Fruit fly (Drosophila melanogaster) whole organism, embryonic: Measurements from ENCODE around the gene CG13048.

Experiments used
- CG1024 ChIP-seq: fragments of 200-800 bp; sonication (Bioruptor generic); IDR thresholded peaks from 2 replicates; pipeline ENCODE4 v1.3.6; 2022; ENCODE audit warnings: missing biosample characterization, missing genetic modification characterization
- CG10431 ChIP-seq: fragments of 200-800 bp; sonication (Bioruptor generic); optimal IDR thresholded peaks from 3 replicates; lab custom pipeline; 2018; ENCODE audit warnings: missing biosample characterization, mild to moderate bottlenecking, missing genetic modification characterization
- CG10565 ChIP-seq: fragments of 200-800 bp; sonication (Bioruptor generic); optimal IDR thresholded peaks from 3 replicates; lab custom pipeline; 2016; ENCODE audit warnings: missing biosample characterization, mild to moderate bottlenecking, missing genetic modification characterization
- CG11723 ChIP-seq: fragments of 200-800 bp; sonication (Bioruptor generic); optimal IDR thresholded peaks from 2 replicates; lab custom pipeline; 2017; ENCODE audit warnings: missing biosample characterization, mild to moderate bottlenecking, missing genetic modification characterization
- CG12744 ChIP-seq: fragments of 200-800 bp; sonication (Bioruptor generic); optimal IDR thresholded peaks from 2 replicates; lab custom pipeline; 2016; ENCODE audit warnings: missing biosample characterization, missing genetic modification characterization
- CG15514 ChIP-seq: fragments of 200-800 bp; sonication (Bioruptor generic); optimal IDR thresholded peaks from 3 replicates; lab custom pipeline; 2017; ENCODE audit warnings: missing biosample characterization, missing genetic modification characterization, mild to moderate bottlenecking, moderate library complexity, missing genetic modification reagents
- CG1603 ChIP-seq: fragments of 200-800 bp; sonication (Bioruptor generic); optimal IDR thresholded peaks from 2 replicates; lab custom pipeline; 2019; ENCODE audit warnings: missing biosample characterization, mild to moderate bottlenecking, missing genetic modification characterization, moderate library complexity
- CG17912 ChIP-seq: fragments of 200-800 bp; sonication (Bioruptor generic); optimal IDR thresholded peaks from 2 replicates; lab custom pipeline; 2018; ENCODE audit warnings: missing biosample characterization, mild to moderate bottlenecking, missing genetic modification characterization
- CG18599 ChIP-seq: fragments of 200-800 bp; sonication (Bioruptor generic); optimal IDR thresholded peaks from 3 replicates; lab custom pipeline; 2017; ENCODE audit warnings: missing biosample characterization, missing genetic modification characterization, mild to moderate bottlenecking, moderate library complexity, missing genetic modification reagents
- CG2678 ChIP-seq: fragments of 200-800 bp; sonication (Bioruptor generic); optimal IDR thresholded peaks from 3 replicates; lab custom pipeline; 2019; ENCODE audit warnings: missing biosample characterization, mild to moderate bottlenecking, missing genetic modification characterization, moderate library complexity
- CG3163 ChIP-seq: fragments of 200-800 bp; sonication (Bioruptor generic); optimal IDR thresholded peaks from 3 replicates; lab custom pipeline; 2016; ENCODE audit warnings: missing biosample characterization, missing genetic modification characterization
- CG34376 ChIP-seq: fragments of 200-800 bp; sonication (Bioruptor generic); optimal IDR thresholded peaks from 2 replicates; lab custom pipeline; 2018; ENCODE audit warnings: missing biosample characterization, mild to moderate bottlenecking, missing genetic modification characterization
- CG4328 ChIP-seq: fragments of 200-800 bp; sonication (Bioruptor generic); optimal IDR thresholded peaks from 3 replicates; lab custom pipeline; 2017; ENCODE audit warnings: missing biosample characterization, missing genetic modification reagents, missing genetic modification characterization
- CG4730 ChIP-seq: fragments of 200-800 bp; sonication (Bioruptor generic); IDR thresholded peaks from 2 replicates; pipeline ENCODE4 v1.3.6; 2022; ENCODE audit warnings: missing biosample characterization, missing genetic modification characterization
- CG4820 ChIP-seq: fragments of 200-800 bp; sonication (Bioruptor generic); optimal IDR thresholded peaks from 3 replicates; lab custom pipeline; 2016; ENCODE audit warnings: missing biosample characterization, missing genetic modification characterization
- CG5180 ChIP-seq: fragments of 200-800 bp; sonication (Bioruptor generic); optimal IDR thresholded peaks from 3 replicates; lab custom pipeline; 2017; ENCODE audit warnings: missing biosample characterization, missing genetic modification characterization, mild to moderate bottlenecking, moderate library complexity, missing genetic modification reagents
- CG6254 ChIP-seq: fragments of 200-800 bp; sonication (Bioruptor generic); optimal IDR thresholded peaks from 3 replicates; lab custom pipeline; 2017; ENCODE audit warnings: mild to moderate bottlenecking, missing biosample characterization, missing genetic modification reagents, missing genetic modification characterization
- CG7745 ChIP-seq: fragments of 200-800 bp; sonication (Bioruptor generic); optimal IDR thresholded peaks from 2 replicates; lab custom pipeline; 2018; ENCODE audit warnings: missing biosample characterization, mild to moderate bottlenecking, missing genetic modification characterization, moderate library complexity
- CG8281 ChIP-seq: fragments of 200-800 bp; sonication (Bioruptor generic); optimal IDR thresholded peaks from 2 replicates; lab custom pipeline; 2018; ENCODE audit warnings: missing biosample characterization, mild to moderate bottlenecking, missing genetic modification characterization, moderate library complexity
- CG9437 ChIP-seq: fragments of 200-800 bp; sonication (Bioruptor generic); optimal IDR thresholded peaks from 2 replicates; lab custom pipeline; 2018; ENCODE audit warnings: missing biosample characterization, mild to moderate bottlenecking, missing genetic modification characterization
- Dip3 ChIP-seq: fragments of 200-800 bp; sonication (Bioruptor generic); optimal IDR thresholded peaks from 3 replicates; lab custom pipeline; 2016; ENCODE audit warnings: missing biosample characterization, missing genetic modification characterization
- Hand ChIP-seq: fragments of 200-800 bp; sonication (Bioruptor generic); optimal IDR thresholded peaks from 2 replicates; lab custom pipeline; 2017; ENCODE audit warnings: mild to moderate bottlenecking, missing biosample characterization, missing genetic modification reagents, missing genetic modification characterization
- Meics ChIP-seq: fragments of 200-800 bp; sonication (Bioruptor generic); optimal IDR thresholded peaks from 2 replicates; lab custom pipeline; 2017; ENCODE audit warnings: missing biosample characterization, mild to moderate bottlenecking, missing genetic modification characterization
- Sox102F ChIP-seq: fragments of 200-800 bp; sonication (Bioruptor generic); optimal IDR thresholded peaks from 2 replicates; lab custom pipeline; 2018; ENCODE audit warnings: missing biosample characterization, mild to moderate bottlenecking, missing genetic modification characterization, moderate library complexity
- Usf ChIP-seq: fragments of 200-800 bp; sonication (Bioruptor generic); optimal IDR thresholded peaks from 2 replicates; lab custom pipeline; 2017; ENCODE audit warnings: missing genotype, missing biosample characterization, missing genetic modification characterization
- ap ChIP-seq: fragments of 200-800 bp; sonication (Bioruptor generic); IDR thresholded peaks from 2 replicates; pipeline ENCODE4 v1.3.6; 2022; ENCODE audit warnings: missing biosample characterization, missing genetic modification characterization
- chif ChIP-seq, 2 experiments: fragments of 200-800 bp; sonication (Bioruptor generic); optimal IDR thresholded peaks; 3 replicates each; lab custom pipeline; 2016; ENCODE audit warnings: missing biosample characterization in 2 of 2, missing genetic modification characterization in 2 of 2
- chinmo ChIP-seq: fragments of 200-800 bp; sonication (Bioruptor generic); IDR thresholded peaks from 4 replicates; pipeline ENCODE4 v1.3.6; 2022; ENCODE audit warnings: missing biosample characterization, missing genetic modification characterization; ENCODE audit not compliant: partially characterized antibody
- croc ChIP-seq: fragments of 200-800 bp; sonication (Bioruptor generic); conservative IDR thresholded peaks from 3 replicates; pipeline ENCODE4 v1.3.6; 2022; ENCODE audit warnings: missing biosample characterization, missing genetic modification characterization
- fd102C ChIP-seq: fragments of 200-800 bp; sonication (Bioruptor generic); optimal IDR thresholded peaks from 2 replicates; lab custom pipeline; 2018; ENCODE audit warnings: missing biosample characterization, mild to moderate bottlenecking, missing genetic modification characterization, moderate library complexity
- gsb ChIP-seq: fragments of 200-800 bp; sonication (Bioruptor generic); IDR thresholded peaks from 2 replicates; pipeline ENCODE4 v1.3.6; 2022; ENCODE audit warnings: missing biosample characterization, missing genetic modification characterization
- lilli ChIP-seq: fragments of 200-800 bp; sonication (Bioruptor generic); optimal IDR thresholded peaks from 3 replicates; lab custom pipeline; 2016; ENCODE audit warnings: missing biosample characterization, missing genetic modification characterization
- lola ChIP-seq, 3 experiments: fragments of >200 bp in 2 of 3; fragments of 200-800 bp in 1 of 3; sonication (Bioruptor generic) in 1 of 3; optimal IDR thresholded peaks; 2 replicates each; lab custom pipeline; 2017 to 2019; ENCODE audit warnings: missing biosample characterization in 3 of 3, missing genetic modification characterization in 3 of 3, mild to moderate bottlenecking in 1 of 3, moderate library complexity in 1 of 3
- oc ChIP-seq: fragments of 200-800 bp; sonication (Bioruptor generic); optimal IDR thresholded peaks from 2 replicates; lab custom pipeline; 2018; ENCODE audit warnings: missing biosample characterization, mild to moderate bottlenecking, missing genetic modification characterization, moderate library complexity
- org-1 ChIP-seq: fragments of 200-800 bp; sonication (Bioruptor generic); optimal IDR thresholded peaks from 2 replicates; lab custom pipeline; 2017; ENCODE audit warnings: missing biosample characterization, missing genetic modification characterization
- pho ChIP-seq: fragments of 200-800 bp; sonication (Bioruptor generic); optimal IDR thresholded peaks from 2 replicates; lab custom pipeline; 2016; ENCODE audit warnings: missing biosample characterization, missing genetic modification characterization
- pzg ChIP-seq: fragments of 200-800 bp; sonication (Bioruptor generic); optimal IDR thresholded peaks from 3 replicates; lab custom pipeline; 2018; ENCODE audit warnings: missing biosample characterization, mild to moderate bottlenecking, missing genetic modification characterization, moderate library complexity
- run ChIP-seq: fragments of 200-800 bp; sonication (Bioruptor generic); optimal IDR thresholded peaks from 3 replicates; lab custom pipeline; 2018; ENCODE audit warnings: missing biosample characterization, mild to moderate bottlenecking, missing genetic modification characterization
- sc ChIP-seq, 3 experiments: fragments of >200 bp in 2 of 3; fragments of 200-800 bp in 1 of 3; sonication (Bioruptor generic) in 1 of 3; optimal IDR thresholded peaks; 2 replicates in 2 of 3; 3 replicates in 1 of 3; lab custom pipeline; 2017; ENCODE audit warnings: mild to moderate bottlenecking in 1 of 3, missing biosample characterization in 1 of 3, missing genetic modification characterization in 1 of 3, missing genetic modification reagents in 1 of 3
- sens-2 ChIP-seq: fragments of 200-800 bp; sonication (Bioruptor generic); IDR thresholded peaks from 2 replicates; pipeline ENCODE4 v1.3.6; 2022; ENCODE audit warnings: missing biosample characterization, missing genetic modification characterization
- seq ChIP-seq: fragments of 200-800 bp; sonication (Bioruptor generic); IDR thresholded peaks from 2 replicates; pipeline ENCODE4 v1.3.6; 2022; ENCODE audit warnings: missing biosample characterization, missing genetic modification characterization
- tin ChIP-seq: fragments of 200-800 bp; sonication (Bioruptor generic); optimal IDR thresholded peaks from 3 replicates; lab custom pipeline; 2016; ENCODE audit warnings: missing biosample characterization, missing genetic modification characterization
- tio ChIP-seq: fragments of 200-800 bp; sonication (Bioruptor generic); optimal IDR thresholded peaks from 2 replicates; lab custom pipeline; 2017; ENCODE audit warnings: missing biosample characterization, missing genetic modification characterization, inconsistent platforms
- ttk ChIP-seq: fragments of 200-800 bp; sonication (Bioruptor generic); IDR thresholded peaks from 2 replicates; pipeline ENCODE4 v2.1.2; 2022; ENCODE audit warnings: missing biosample characterization, missing genetic modification characterization
- usp ChIP-seq: fragments of >200 bp; optimal IDR thresholded peaks from 2 replicates; lab custom pipeline; 2017; ENCODE audit warnings: missing biosample characterization, missing genetic modification characterization
- yki ChIP-seq: fragments of >200 bp; optimal IDR thresholded peaks from 3 replicates; lab custom pipeline; 2018
- zen2 ChIP-seq: fragments of 200-800 bp; sonication (Bioruptor generic); IDR thresholded peaks from 3 replicates; pipeline ENCODE4 v1.3.6; 2022; ENCODE audit warnings: missing biosample characterization, missing genetic modification characterization; ENCODE audit not compliant: partially characterized antibody
- zf30C ChIP-seq: fragments of 200-800 bp; sonication (Bioruptor generic); optimal IDR thresholded peaks from 3 replicates; lab custom pipeline; 2018; ENCODE audit warnings: missing biosample characterization, mild to moderate bottlenecking, missing genetic modification characterization

Gene CG13048

dm6 chr3L:16328207-16328891 is 44.6 kb upstream of the CG13048 start, which contains the start of gene CG13058 (continued):
- TF ChIP-seq pzg (no peak), croc (GFP tag; lab: Robert Waterston, UW) (no peak), CG10431 (GFP tag; lab: Kevin White, UChicago) (no peak), ap (GFP tag; lab: Robert Waterston, UW) (peak; percentile 59), chif (GFP tag; optimal IDR thresholded peaks at IDR 0.05; lab: Kevin White, UChicago) (peak; percentile 36 to 44), Meics (GFP tag; lab: Kevin White, UChicago) (peak; percentile 61), CG7745 (tag; lab: Kevin White, UChicago) (no peak), sc (optimal IDR thresholded peaks at IDR 0.05; lab: Kevin White, UChicago) (no peak), sc (GFP tag; optimal IDR thresholded peaks at IDR 0.05; lab: Kevin White, UChicago) (no peak), CG5180 (GFP tag; lab: Kevin White, UChicago) (peak; percentile 57), CG8281 (tag; lab: Kevin White, UChicago) (peak; percentile 79), fd102C (GFP tag; lab: Kevin White, UChicago) (no peak), CG3163 (no peak), oc (no peak), Hand (GFP tag; lab: Kevin White, UChicago) (peak; percentile 3), CG18599 (GFP tag; lab: Kevin White, UChicago) (peak; percentile 78), tin (peak; percentile 25), sens-2 (GFP tag; lab: Robert Waterston, UW) (peak; percentile 52), ttk (GFP tag; lab: Robert Waterston, UW) (peak; percentile 44), Dip3 (GFP tag; lab: Kevin White, UChicago) (peak; percentile 65), chinmo (GFP tag; lab: Robert Waterston, UW) (no peak), CG1024 (GFP tag; lab: Robert Waterston, UW) (peak; percentile 59), CG15514 (GFP tag; lab: Kevin White, UChicago) (peak; percentile 51), usp (GFP tag; lab: Kevin White, UChicago) (no peak), run (tag; lab: Kevin White, UChicago) (peak; percentile 32), CG17912 (GFP tag; lab: Kevin White, UChicago) (no peak), seq (GFP tag; lab: Robert Waterston, UW) (peak; percentile 74), CG4820 (peak; percentile 57), Usf (GFP tag; lab: Kevin White, UChicago) (peak; percentile 12), lilli (GFP tag; lab: Kevin White, UChicago) (peak; percentile 68), zen2 (GFP tag; lab: Robert Waterston, UW) (no peak), tio (GFP tag; lab: Kevin White, UChicago) (peak; percentile 2), CG4730 (GFP tag; lab: Robert Waterston, UW) (no peak; the same call in 1 of the 2 replicates), gsb (GFP tag; lab: Robert Waterston, UW) (peak; percentile 52; the same call in 1 of the 2 replicates), yki (no peak), Sox102F (GFP tag; lab: Kevin White, UChicago) (peak; percentile 75), org-1 (peak; percentile 50), CG6254 (no peak), CG12744 (GFP tag; lab: Kevin White, UChicago) (no peak), CG9437 (peak; percentile 50), zf30C (no peak), CG10565 (GFP tag; lab: Kevin White, UChicago) (no peak), CG1603 (tag; lab: Kevin White, UChicago) (peak; percentile 28), CG2678 (tag; lab: Kevin White, UChicago) (peak; percentile 78), CG4328 (GFP tag; lab: Kevin White, UChicago) (no peak), pho (peak; percentile 53), CG34376 (GFP tag; lab: Kevin White, UChicago) (peak; percentile 3), CG11723 (GFP tag; lab: Kevin White, UChicago) (peak; percentile 24), lola (GFP tag; optimal IDR thresholded peaks at IDR 0.05; lab: Kevin White, UChicago) (no peak)
